Fruit fly (Drosophila melanogaster) whole organism, embryonic: Measurements from ENCODE around the gene CG13898.

ENCODE experiments used
- Bteb2 ChIP-seq: fragments of 200-800 bp; sonication (Bioruptor generic); optimal IDR thresholded peaks from 2 replicates; lab custom pipeline; 2016; ENCODE audit warnings: missing biosample characterization, missing genetic modification characterization
- CG11560 ChIP-seq: fragments of 200-800 bp; sonication (Bioruptor generic); IDR thresholded peaks from 3 replicates; pipeline ENCODE4 v1.3.6; 2022; ENCODE audit warnings: missing biosample characterization, missing genetic modification characterization
- CG11696 ChIP-seq: fragments of 200-800 bp; sonication (Bioruptor generic); IDR thresholded peaks from 2 replicates; pipeline ENCODE4 v1.3.6; 2022; ENCODE audit warnings: missing biosample characterization, missing genetic modification characterization
- CG12155 ChIP-seq: fragments of 200-800 bp; sonication (Bioruptor generic); optimal IDR thresholded peaks from 3 replicates; lab custom pipeline; 2016; ENCODE audit warnings: missing biosample characterization, missing genetic modification characterization
- CG12299 ChIP-seq: fragments of 200-800 bp; sonication (Bioruptor generic); optimal IDR thresholded peaks from 2 replicates; lab custom pipeline; 2018; ENCODE audit warnings: missing biosample characterization, mild to moderate bottlenecking, missing genetic modification characterization
- CG13624 ChIP-seq: fragments of 200-800 bp; sonication (Bioruptor generic); optimal IDR thresholded peaks from 2 replicates; lab custom pipeline; 2016; ENCODE audit warnings: missing biosample characterization, missing genetic modification characterization
- CG15073 ChIP-seq: fragments of 200-800 bp; sonication (Bioruptor generic); optimal IDR thresholded peaks from 2 replicates; lab custom pipeline; 2016; ENCODE audit warnings: missing biosample characterization, missing genetic modification characterization
- CG1603 ChIP-seq: fragments of 200-800 bp; sonication (Bioruptor generic); optimal IDR thresholded peaks from 2 replicates; lab custom pipeline; 2019; ENCODE audit warnings: missing biosample characterization, mild to moderate bottlenecking, missing genetic modification characterization, moderate library complexity
- CG17186 ChIP-seq: fragments of 200-800 bp; sonication (Bioruptor generic); optimal IDR thresholded peaks from 3 replicates; lab custom pipeline; 2017; ENCODE audit warnings: missing biosample characterization, missing genetic modification reagents, missing genetic modification characterization
- CG3163 ChIP-seq: fragments of 200-800 bp; sonication (Bioruptor generic); optimal IDR thresholded peaks from 3 replicates; lab custom pipeline; 2016; ENCODE audit warnings: missing biosample characterization, missing genetic modification characterization
- CG3995 ChIP-seq: fragments of 200-800 bp; sonication (Bioruptor generic); optimal IDR thresholded peaks from 3 replicates; lab custom pipeline; 2016; ENCODE audit warnings: missing biosample characterization, missing genetic modification characterization
- CG43689 ChIP-seq: fragments of 200-800 bp; sonication (Bioruptor generic); IDR thresholded peaks from 2 replicates; pipeline ENCODE4 v1.3.6; 2022; ENCODE audit warnings: missing biosample characterization, missing genetic modification characterization
- CG9797 ChIP-seq: fragments of 200-800 bp; sonication (Bioruptor generic); optimal IDR thresholded peaks from 3 replicates; lab custom pipeline; 2018; ENCODE audit warnings: missing biosample characterization, mild to moderate bottlenecking, missing genetic modification characterization
- CG9817 ChIP-seq: fragments of 200-800 bp; sonication (Bioruptor generic); optimal IDR thresholded peaks from 2 replicates; lab custom pipeline; 2018; ENCODE audit warnings: missing biosample characterization, mild to moderate bottlenecking, missing genetic modification characterization, moderate library complexity
- Dfd ChIP-seq, 2 experiments: fragments of >200 bp; optimal IDR thresholded peaks; 2 replicates each; lab custom pipeline; 2017; ENCODE audit warnings: missing biosample characterization in 2 of 2, missing genetic modification characterization in 2 of 2
- Doc2 ChIP-seq: fragments of 200-800 bp; sonication (Bioruptor generic); IDR thresholded peaks from 2 replicates; pipeline ENCODE4 v1.3.6; 2022; ENCODE audit warnings: missing biosample characterization, missing genetic modification characterization
- E2f2 ChIP-seq: fragments of 200-800 bp; sonication (Bioruptor generic); IDR thresholded peaks from 2 replicates; pipeline ENCODE4 v1.3.6; 2022; ENCODE audit warnings: missing biosample characterization, missing genetic modification characterization
- Gug ChIP-seq: fragments of 200-800 bp; sonication (Bioruptor generic); IDR thresholded peaks from 4 replicates; pipeline ENCODE4 v1.3.6; 2022; ENCODE audit warnings: missing biosample characterization, missing genetic modification characterization
- H15 ChIP-seq: fragments of 200-800 bp; sonication (Bioruptor generic); IDR thresholded peaks from 3 replicates; pipeline ENCODE4 v1.3.6; 2022; ENCODE audit warnings: missing biosample characterization, missing genetic modification characterization
- HLH4C ChIP-seq: fragments of 200-800 bp; sonication (Bioruptor generic); IDR thresholded peaks from 3 replicates; pipeline ENCODE4 v1.3.6; 2022; ENCODE audit warnings: missing biosample characterization, missing genetic modification characterization; ENCODE audit not compliant: partially characterized antibody
- HmgD ChIP-seq: fragments of 200-800 bp; sonication (Bioruptor generic); optimal IDR thresholded peaks from 3 replicates; lab custom pipeline; 2016; ENCODE audit warnings: missing biosample characterization, missing genetic modification characterization
- Oaz ChIP-seq: fragments of 200-800 bp; sonication (Bioruptor generic); IDR thresholded peaks from 2 replicates; pipeline ENCODE4 v1.3.6; 2022; ENCODE audit warnings: missing biosample characterization, missing genetic modification characterization
- Optix ChIP-seq: fragments of 200-800 bp; sonication (Bioruptor generic); IDR thresholded peaks from 3 replicates; pipeline ENCODE4 v1.3.6; 2022; ENCODE audit warnings: missing biosample characterization, missing genetic modification characterization
- PHDP ChIP-seq: fragments of 200-800 bp; sonication (Bioruptor generic); optimal IDR thresholded peaks from 3 replicates; lab custom pipeline; 2018; ENCODE audit warnings: missing biosample characterization, mild to moderate bottlenecking, missing genetic modification characterization, moderate library complexity
- Pdp1 ChIP-seq, 2 experiments: fragments of 200-800 bp; sonication (Bioruptor generic); optimal IDR thresholded peaks; 3 replicates each; lab custom pipeline; 2016; ENCODE audit warnings: missing biosample characterization in 2 of 2, missing genetic modification characterization in 2 of 2, mild to moderate bottlenecking in 1 of 2, moderate library complexity in 1 of 2
- Rx ChIP-seq: fragments of 200-800 bp; sonication (Bioruptor generic); IDR thresholded peaks from 2 replicates; pipeline ENCODE4 v1.3.6; 2022; ENCODE audit warnings: missing biosample characterization, missing genetic modification characterization
- Scr ChIP-seq: fragments of 200-800 bp; sonication (Bioruptor generic); IDR thresholded peaks from 2 replicates; pipeline ENCODE4 v1.3.6; 2022; ENCODE audit warnings: missing biosample characterization, missing genetic modification characterization; ENCODE audit not compliant: partially characterized antibody
- Sin3A ChIP-seq: fragments of >200 bp; optimal IDR thresholded peaks from 2 replicates; lab custom pipeline; 2018
- Xbp1 ChIP-seq: fragments of 200-800 bp; sonication (Bioruptor generic); optimal IDR thresholded peaks from 3 replicates; lab custom pipeline; 2016; ENCODE audit warnings: missing biosample characterization, mild to moderate bottlenecking, missing genetic modification characterization
- ap ChIP-seq: fragments of 200-800 bp; sonication (Bioruptor generic); IDR thresholded peaks from 2 replicates; pipeline ENCODE4 v1.3.6; 2022; ENCODE audit warnings: missing biosample characterization, missing genetic modification characterization
- ase ChIP-seq: fragments of 200-800 bp; sonication (Bioruptor generic); IDR thresholded peaks from 3 replicates; pipeline ENCODE4 v1.3.6; 2022; ENCODE audit warnings: missing biosample characterization, missing genetic modification characterization
- cas ChIP-seq: fragments of 200-800 bp; sonication (Bioruptor generic); IDR thresholded peaks from 2 replicates; pipeline ENCODE4 v1.3.6; 2022; ENCODE audit warnings: missing biosample characterization, missing genetic modification characterization
- chinmo ChIP-seq: fragments of 200-800 bp; sonication (Bioruptor generic); IDR thresholded peaks from 4 replicates; pipeline ENCODE4 v1.3.6; 2022; ENCODE audit warnings: missing biosample characterization, missing genetic modification characterization; ENCODE audit not compliant: partially characterized antibody
- dpn ChIP-seq, 2 experiments: fragments of 200-800 bp; sonication (Bioruptor generic); optimal IDR thresholded peaks; 3 replicates each; lab custom pipeline; 2016; ENCODE audit warnings: missing biosample characterization in 2 of 2, missing genetic modification characterization in 2 of 2
- gce ChIP-seq: fragments of 200-800 bp; sonication (Bioruptor generic); IDR thresholded peaks from 3 replicates; pipeline ENCODE4 v1.3.6; 2022; ENCODE audit warnings: missing biosample characterization, missing genetic modification characterization
- insv ChIP-seq, 2 experiments: fragments of 200-800 bp; sonication (Bioruptor generic); optimal IDR thresholded peaks; 3 replicates each; lab custom pipeline; 2016 to 2018; ENCODE audit warnings: missing biosample characterization in 2 of 2, missing genetic modification characterization in 2 of 2
- lab ChIP-seq: fragments of 200-800 bp; sonication (Bioruptor generic); optimal IDR thresholded peaks from 3 replicates; lab custom pipeline; 2017; ENCODE audit warnings: missing biosample characterization, missing genetic modification characterization, mild to moderate bottlenecking, moderate library complexity, missing genetic modification reagents
- org-1 ChIP-seq: fragments of 200-800 bp; sonication (Bioruptor generic); optimal IDR thresholded peaks from 2 replicates; lab custom pipeline; 2017; ENCODE audit warnings: missing biosample characterization, missing genetic modification characterization
- pan ChIP-seq, 4 experiments: fragments of >200 bp in 3 of 4; fragments of 200-800 bp in 1 of 4; sonication (Bioruptor generic) in 1 of 4; optimal IDR thresholded peaks in 3 of 4; IDR thresholded peaks in 1 of 4; 2 replicates each; pipeline versions ENCODE4 v1.3.6 to Lab custom; 2017 to 2022; ENCODE audit warnings: missing biosample characterization in 2 of 4, missing genetic modification characterization in 2 of 4, mixed read lengths in 1 of 4
- peb ChIP-seq: fragments of 200-800 bp; sonication (Bioruptor generic); IDR thresholded peaks from 2 replicates; pipeline ENCODE4 v1.3.6; 2022; ENCODE audit warnings: missing biosample characterization, missing genetic modification characterization
- pum ChIP-seq: fragments of 200-800 bp; sonication (Bioruptor generic); optimal IDR thresholded peaks from 2 replicates; lab custom pipeline; 2016; ENCODE audit warnings: missing biosample characterization, missing genetic modification characterization
- salm ChIP-seq: fragments of 200-800 bp; sonication (Bioruptor generic); optimal IDR thresholded peaks from 2 replicates; lab custom pipeline; 2018; ENCODE audit warnings: missing biosample characterization, mild to moderate bottlenecking, missing genetic modification characterization
- ssp ChIP-seq: fragments of 200-800 bp; sonication (Bioruptor generic); IDR thresholded peaks from 2 replicates; pipeline ENCODE4 v1.3.6; 2022; ENCODE audit warnings: missing biosample characterization, missing genetic modification characterization
- stwl ChIP-seq: fragments of 200-800 bp; sonication (Bioruptor generic); optimal IDR thresholded peaks from 3 replicates; lab custom pipeline; 2018; ENCODE audit warnings: missing biosample characterization, mild to moderate bottlenecking, missing genetic modification characterization, moderate library complexity
- tap ChIP-seq: fragments of 200-800 bp; optimal IDR thresholded peaks from 3 replicates; lab custom pipeline; 2019; ENCODE audit warnings: missing biosample characterization, mild to moderate bottlenecking, missing genetic modification characterization, moderate library complexity
- unpg ChIP-seq: fragments of 200-800 bp; sonication (Bioruptor generic); optimal IDR thresholded peaks from 3 replicates; lab custom pipeline; 2018; ENCODE audit warnings: missing biosample characterization, mild to moderate bottlenecking, missing genetic modification characterization, moderate library complexity
- vfl ChIP-seq: fragments of 200-800 bp; sonication (Bioruptor generic); optimal IDR thresholded peaks from 2 replicates; lab custom pipeline; 2016; ENCODE audit warnings: missing biosample characterization, missing genetic modification characterization
- z ChIP-seq: fragments of 200-800 bp; sonication (Bioruptor generic); IDR thresholded peaks from 3 replicates; pipeline ENCODE4 v1.3.6; 2022; ENCODE audit warnings: missing biosample characterization, missing genetic modification characterization

The CG13898 gene

dm6 chr3L:780867-781701, 22.8 kb downstream of the CG13898 start (continued):
- peak; percentile 59 for TF ChIP-seq pum (GFP tag; lab: Kevin White, UChicago)
- peak; percentile 91 for TF ChIP-seq Oaz (GFP tag; lab: Robert Waterston, UW)
- TF ChIP-seq dpn (GFP tag; optimal IDR thresholded peaks at IDR 0.05; lab: Kevin White, UChicago): peak; percentile 72 to 92
- peak; percentile 93 for TF ChIP-seq cas (GFP tag; lab: Robert Waterston, UW)
- peak; percentile 69; the same call in 1 of the 3 replicates for TF ChIP-seq z (GFP tag; lab: Robert Waterston, UW)
- TF ChIP-seq ssp (GFP tag; lab: Robert Waterston, UW): peak; percentile 89
- TF ChIP-seq PHDP (tag; lab: Kevin White, UChicago): peak; percentile 96
- peak; percentile 97 for TF ChIP-seq H15 (GFP tag; lab: Robert Waterston, UW)
- peak in 1 of 2 experiments; percentile 42 for TF ChIP-seq insv (GFP tag; optimal IDR thresholded peaks at IDR 0.05; lab: Kevin White, UChicago)
- TF ChIP-seq CG17186 (GFP tag; lab: Kevin White, UChicago): no peak
- no peak for TF ChIP-seq Dfd (GFP tag; optimal IDR thresholded peaks at IDR 0.05; lab: Kevin White, UChicago)
- TF ChIP-seq E2f2 (GFP tag; lab: Robert Waterston, UW): peak; percentile 82
- TF ChIP-seq CG9797: peak; percentile 18
- TF ChIP-seq vfl (GFP tag; lab: Kevin White, UChicago): peak; percentile 76
- TF ChIP-seq peb: peak; percentile 93
- peak; percentile 95 for TF ChIP-seq Rx
- TF ChIP-seq Gug: peak; percentile 90
- TF ChIP-seq Sin3A (lab: Kevin White, UChicago): no peak
- peak; percentile 79 for TF ChIP-seq tap (tag; lab: Kevin White, UChicago)
- peak; percentile 86 for TF ChIP-seq CG12299 (tag; lab: Kevin White, UChicago)

dm6 chr3L:780489-780866, 23.4 kb downstream of the CG13898 start:
- TF ChIP-seq CG3995: no peak
- TF ChIP-seq Bteb2 (GFP tag; lab: Kevin White, UChicago): no peak
- no peak for TF ChIP-seq CG15073 (GFP tag; lab: Kevin White, UChicago)
- 0 out of 2 replicates have a peak, but pooled peaks have one; percentile 5 for TF ChIP-seq CG11696 (GFP tag; lab: Robert Waterston, UW)
- TF ChIP-seq CG1603 (tag; lab: Kevin White, UChicago): no peak
- no peak for TF ChIP-seq Doc2 (GFP tag; lab: Robert Waterston, UW)
- no peak for TF ChIP-seq HLH4C (GFP tag; lab: Robert Waterston, UW)
- TF ChIP-seq CG3163 (GFP tag; lab: Kevin White, UChicago): no peak
- TF ChIP-seq CG11560: no peak
- no peak for TF ChIP-seq pan (optimal IDR thresholded peaks at IDR 0.05; lab: Kevin White, UChicago)
- TF ChIP-seq pan (GFP tag; optimal IDR thresholded peaks at IDR 0.05 in 1 of 2, IDR thresholded peaks at IDR 0.05 in 1 of 2): no peak
- TF ChIP-seq stwl (tag; lab: Kevin White, UChicago): peak; percentile 32
- no peak for TF ChIP-seq org-1
- peak in 1 of 2 experiments; percentile 22 for TF ChIP-seq Pdp1 (GFP tag; optimal IDR thresholded peaks at IDR 0.05; lab: Kevin White, UChicago)
- 0 out of 2 replicates have a peak, but pooled peaks have one; percentile 10 for TF ChIP-seq CG43689 (GFP tag; lab: Robert Waterston, UW)
- TF ChIP-seq CG12155 (GFP tag; lab: Kevin White, UChicago): no peak

- TF ChIP-seq Scr (no peak), gce (GFP tag; lab: Robert Waterston, UW) (0 out of 3 replicates have a peak, but pooled peaks have one; percentile 7), Xbp1 (GFP tag; lab: Kevin White, UChicago) (peak; percentile 25), HmgD (GFP tag; lab: Kevin White, UChicago) (no peak), PHDP (tag; lab: Kevin White, UChicago) (peak; percentile 19), ase (0 out of 3 replicates have a peak, but pooled peaks have one; percentile 27), ap (GFP tag; lab: Robert Waterston, UW) (peak; percentile 53; the same call in 1 of the 2 replicates), lab (GFP tag; lab: Kevin White, UChicago) (peak; percentile 36), chinmo (0 out of 4 replicates have a peak, but pooled peaks have one; percentile 3), CG9817 (tag; lab: Kevin White, UChicago) (peak; percentile 25), Optix (GFP tag; lab: Robert Waterston, UW) (peak; percentile 39; the same call in 2 of the 3 replicates), CG13624 (GFP tag; lab: Kevin White, UChicago) (no peak), unpg (GFP tag; lab: Kevin White, UChicago) (peak; percentile 51), salm (peak; percentile 14)
Measured at dm6 chr3L:778977-779376, 24.9 kb downstream of the CG13898 start.
